Fruit fly (Drosophila melanogaster) whole organism, embryonic: Measurements from ENCODE around the gene CG46311.

Source experiments
- Atf6 ChIP-seq: fragments of 200-800 bp; sonication (Bioruptor generic); IDR thresholded peaks from 2 replicates; pipeline ENCODE4 v1.3.6; 2022; ENCODE audit warnings: missing biosample characterization, missing genetic modification characterization
- B-H2 ChIP-seq: fragments of 200-800 bp; sonication (Bioruptor generic); optimal IDR thresholded peaks from 2 replicates; lab custom pipeline; 2018; ENCODE audit warnings: missing biosample characterization, mild to moderate bottlenecking, missing genetic modification characterization
- BtbVII ChIP-seq: fragments of 200-800 bp; sonication (Bioruptor generic); optimal IDR thresholded peaks from 3 replicates; lab custom pipeline; 2017; ENCODE audit warnings: missing biosample characterization, mild to moderate bottlenecking, missing genetic modification characterization
- CG10543 ChIP-seq: fragments of 200-800 bp; sonication (Bioruptor generic); optimal IDR thresholded peaks from 3 replicates; lab custom pipeline; 2017; ENCODE audit warnings: missing biosample characterization, mild to moderate bottlenecking, missing genetic modification characterization, moderate library complexity
- CG11560 ChIP-seq: fragments of 200-800 bp; sonication (Bioruptor generic); IDR thresholded peaks from 3 replicates; pipeline ENCODE4 v1.3.6; 2022; ENCODE audit warnings: missing biosample characterization, missing genetic modification characterization
- CG11695 ChIP-seq: fragments of 200-800 bp; sonication (Bioruptor generic); IDR thresholded peaks from 3 replicates; pipeline ENCODE4 v1.3.6; 2022; ENCODE audit warnings: missing biosample characterization, missing genetic modification characterization
- CG12071 ChIP-seq: fragments of 200-800 bp; sonication (Bioruptor generic); optimal IDR thresholded peaks from 3 replicates; lab custom pipeline; 2018; ENCODE audit warnings: missing biosample characterization, mild to moderate bottlenecking, missing genetic modification characterization
- CG13624 ChIP-seq: fragments of 200-800 bp; sonication (Bioruptor generic); optimal IDR thresholded peaks from 2 replicates; lab custom pipeline; 2016; ENCODE audit warnings: missing biosample characterization, missing genetic modification characterization
- CG14014 ChIP-seq: fragments of 200-800 bp; sonication (Bioruptor generic); IDR thresholded peaks from 2 replicates; pipeline ENCODE4 v1.3.6; 2022; ENCODE audit warnings: missing biosample characterization, missing genetic modification characterization
- CG14965 ChIP-seq: fragments of 200-800 bp; sonication (Bioruptor generic); optimal IDR thresholded peaks from 2 replicates; lab custom pipeline; 2016; ENCODE audit warnings: missing biosample characterization, missing genetic modification characterization, borderline replicate concordance
- CG15479 ChIP-seq: fragments of 200-800 bp; sonication (Bioruptor generic); optimal IDR thresholded peaks from 3 replicates; lab custom pipeline; 2019; ENCODE audit warnings: missing biosample characterization, mild to moderate bottlenecking, missing genetic modification characterization, moderate library complexity
- CG1603 ChIP-seq: fragments of 200-800 bp; sonication (Bioruptor generic); optimal IDR thresholded peaks from 2 replicates; lab custom pipeline; 2019; ENCODE audit warnings: missing biosample characterization, mild to moderate bottlenecking, missing genetic modification characterization, moderate library complexity
- CG17385 ChIP-seq: fragments of 200-800 bp; sonication (Bioruptor generic); optimal IDR thresholded peaks from 3 replicates; lab custom pipeline; 2018; ENCODE audit warnings: missing biosample characterization, mild to moderate bottlenecking, missing genetic modification characterization
- CG17912 ChIP-seq: fragments of 200-800 bp; sonication (Bioruptor generic); optimal IDR thresholded peaks from 2 replicates; lab custom pipeline; 2018; ENCODE audit warnings: missing biosample characterization, mild to moderate bottlenecking, missing genetic modification characterization
- CG2678 ChIP-seq: fragments of 200-800 bp; sonication (Bioruptor generic); optimal IDR thresholded peaks from 3 replicates; lab custom pipeline; 2019; ENCODE audit warnings: missing biosample characterization, mild to moderate bottlenecking, missing genetic modification characterization, moderate library complexity
- CG31365 ChIP-seq: fragments of 200-800 bp; sonication (Bioruptor generic); optimal IDR thresholded peaks from 2 replicates; lab custom pipeline; 2018; ENCODE audit warnings: missing biosample characterization, mild to moderate bottlenecking, missing genetic modification characterization
- CG4282 ChIP-seq: fragments of 200-800 bp; sonication (Bioruptor generic); optimal IDR thresholded peaks from 2 replicates; lab custom pipeline; 2016; ENCODE audit warnings: missing biosample characterization, missing genetic modification characterization
- CG4360 ChIP-seq: fragments of 200-800 bp; sonication (Bioruptor generic); IDR thresholded peaks from 2 replicates; pipeline ENCODE4 v1.3.6; 2022; ENCODE audit warnings: missing biosample characterization, missing genetic modification characterization
- CG4424 ChIP-seq: fragments of 200-800 bp; sonication (Bioruptor generic); optimal IDR thresholded peaks from 3 replicates; lab custom pipeline; 2016; ENCODE audit warnings: missing biosample characterization, missing genetic modification characterization
- CG4730 ChIP-seq: fragments of 200-800 bp; sonication (Bioruptor generic); IDR thresholded peaks from 2 replicates; pipeline ENCODE4 v1.3.6; 2022; ENCODE audit warnings: missing biosample characterization, missing genetic modification characterization
- CG6175 ChIP-seq: fragments of 200-800 bp; sonication (Bioruptor generic); IDR thresholded peaks from 3 replicates; pipeline ENCODE4 v1.3.6; 2022; ENCODE audit warnings: missing biosample characterization, missing genetic modification characterization
- CG6254 ChIP-seq: fragments of 200-800 bp; sonication (Bioruptor generic); optimal IDR thresholded peaks from 3 replicates; lab custom pipeline; 2017; ENCODE audit warnings: mild to moderate bottlenecking, missing biosample characterization, missing genetic modification reagents, missing genetic modification characterization
- CG6689 ChIP-seq: fragments of 200-800 bp; sonication (Bioruptor generic); IDR thresholded peaks from 2 replicates; pipeline ENCODE4 v1.3.6; 2022; ENCODE audit warnings: missing biosample characterization, missing genetic modification characterization
- Chrac-16 ChIP-seq: fragments of 200-800 bp; sonication (Bioruptor generic); optimal IDR thresholded peaks from 3 replicates; lab custom pipeline; 2016; ENCODE audit warnings: missing biosample characterization, missing genetic modification characterization
- Dad ChIP-seq: fragments of 200-800 bp; sonication (Bioruptor generic); optimal IDR thresholded peaks from 3 replicates; lab custom pipeline; 2016; ENCODE audit warnings: missing biosample characterization, missing genetic modification characterization
- Dfd ChIP-seq, 2 experiments: fragments of >200 bp; optimal IDR thresholded peaks; 2 replicates each; lab custom pipeline; 2017; ENCODE audit warnings: missing biosample characterization in 2 of 2, missing genetic modification characterization in 2 of 2
- Dip3 ChIP-seq: fragments of 200-800 bp; sonication (Bioruptor generic); optimal IDR thresholded peaks from 3 replicates; lab custom pipeline; 2016; ENCODE audit warnings: missing biosample characterization, missing genetic modification characterization
- Hr3 ChIP-seq: fragments of 200-800 bp; sonication (Bioruptor generic); optimal IDR thresholded peaks from 3 replicates; lab custom pipeline; 2016; ENCODE audit warnings: missing biosample characterization, missing genetic modification characterization
- MBD-R2 ChIP-seq: fragments of 200-800 bp; sonication (Bioruptor generic); IDR thresholded peaks from 2 replicates; pipeline ENCODE4 v1.3.6; 2022; ENCODE audit warnings: missing biosample characterization, missing genetic modification characterization
- Nf-YB ChIP-seq: fragments of 200-800 bp; sonication (Bioruptor generic); optimal IDR thresholded peaks from 3 replicates; lab custom pipeline; 2019; ENCODE audit warnings: missing biosample characterization, mild to moderate bottlenecking, missing genetic modification characterization, moderate library complexity
- Trl ChIP-seq, 3 experiments: fragments of >200 bp in 2 of 3; fragments of 200-800 bp in 1 of 3; sonication (Bioruptor generic) in 1 of 3; optimal IDR thresholded peaks; 2 replicates in 1 of 3; 3 replicates in 2 of 3; lab custom pipeline; 2016 to 2017; ENCODE audit warnings: missing biosample characterization in 1 of 3, missing genetic modification characterization in 1 of 3
- Vsx1 ChIP-seq: fragments of 200-800 bp; sonication (Bioruptor generic); optimal IDR thresholded peaks from 2 replicates; lab custom pipeline; 2017; ENCODE audit warnings: missing biosample characterization, mild to moderate bottlenecking, missing genetic modification characterization, missing genetic modification reagents
- ab ChIP-seq: fragments of 200-800 bp; sonication (Bioruptor generic); optimal IDR thresholded peaks from 2 replicates; lab custom pipeline; 2016; ENCODE audit warnings: missing biosample characterization, missing genetic modification characterization
- cato ChIP-seq: fragments of 200-800 bp; sonication (Bioruptor generic); optimal IDR thresholded peaks from 2 replicates; lab custom pipeline; 2016; ENCODE audit warnings: missing biosample characterization, missing genetic modification characterization, borderline replicate concordance
- chinmo ChIP-seq: fragments of 200-800 bp; sonication (Bioruptor generic); IDR thresholded peaks from 4 replicates; pipeline ENCODE4 v1.3.6; 2022; ENCODE audit warnings: missing biosample characterization, missing genetic modification characterization; ENCODE audit not compliant: partially characterized antibody
- ci ChIP-seq: fragments of 200-800 bp; sonication (Bioruptor generic); IDR thresholded peaks from 3 replicates; pipeline ENCODE4 v1.3.6; 2022; ENCODE audit warnings: missing biosample characterization, missing genetic modification characterization
- crol ChIP-seq: fragments of 200-800 bp; sonication (Bioruptor generic); IDR thresholded peaks from 2 replicates; pipeline ENCODE4 v1.3.6; 2022; ENCODE audit warnings: missing biosample characterization, missing genetic modification characterization
- dmrt11E ChIP-seq: fragments of 200-800 bp; sonication (Bioruptor generic); optimal IDR thresholded peaks from 3 replicates; lab custom pipeline; 2018; ENCODE audit warnings: missing biosample characterization, mild to moderate bottlenecking, missing genetic modification characterization, moderate library complexity
- hb ChIP-seq: fragments of 200-800 bp; sonication (Bioruptor generic); IDR thresholded peaks from 3 replicates; pipeline ENCODE4 v1.3.6; 2022; ENCODE audit warnings: missing biosample characterization, missing genetic modification characterization; ENCODE audit not compliant: partially characterized antibody
- kni ChIP-seq: fragments of 200-800 bp; sonication (Bioruptor generic); optimal IDR thresholded peaks from 3 replicates; lab custom pipeline; 2017; ENCODE audit warnings: mild to moderate bottlenecking, missing biosample characterization, missing genetic modification reagents, missing genetic modification characterization
- nerfin-1 ChIP-seq: fragments of 200-800 bp; sonication (Bioruptor generic); optimal IDR thresholded peaks from 3 replicates; lab custom pipeline; 2019; ENCODE audit warnings: missing biosample characterization, mild to moderate bottlenecking, missing genetic modification characterization, moderate library complexity
- salm ChIP-seq: fragments of 200-800 bp; sonication (Bioruptor generic); optimal IDR thresholded peaks from 2 replicates; lab custom pipeline; 2018; ENCODE audit warnings: missing biosample characterization, mild to moderate bottlenecking, missing genetic modification characterization
- sob ChIP-seq: fragments of 200-800 bp; sonication (Bioruptor generic); IDR thresholded peaks from 2 replicates; pipeline ENCODE4 v1.3.6; 2022; ENCODE audit warnings: missing biosample characterization, missing genetic modification characterization
- sqz ChIP-seq: fragments of 200-800 bp; sonication (Bioruptor generic); optimal IDR thresholded peaks from 3 replicates; lab custom pipeline; 2018; ENCODE audit warnings: missing biosample characterization, mild to moderate bottlenecking, missing genetic modification characterization
- sr ChIP-seq: fragments of 200-800 bp; sonication (Bioruptor generic); IDR thresholded peaks from 3 replicates; pipeline ENCODE4 v1.3.6; 2022; ENCODE audit warnings: missing biosample characterization, missing genetic modification characterization
- tup ChIP-seq: fragments of 200-800 bp; sonication (Bioruptor generic); optimal IDR thresholded peaks from 2 replicates; lab custom pipeline; 2016; ENCODE audit warnings: missing biosample characterization, mild to moderate bottlenecking, missing genetic modification characterization, moderate library complexity
- usp ChIP-seq: fragments of >200 bp; optimal IDR thresholded peaks from 2 replicates; lab custom pipeline; 2017; ENCODE audit warnings: missing biosample characterization, missing genetic modification characterization
- vvl ChIP-seq: fragments of 200-800 bp; sonication (Bioruptor generic); IDR thresholded peaks from 2 replicates; pipeline ENCODE4 v1.3.6; 2022; ENCODE audit warnings: missing biosample characterization, missing genetic modification characterization
- z ChIP-seq: fragments of 200-800 bp; sonication (Bioruptor generic); IDR thresholded peaks from 3 replicates; pipeline ENCODE4 v1.3.6; 2022; ENCODE audit warnings: missing biosample characterization, missing genetic modification characterization
- zen ChIP-seq: fragments of 200-800 bp; sonication (Bioruptor generic); optimal IDR thresholded peaks from 3 replicates; lab custom pipeline; 2018; ENCODE audit warnings: missing biosample characterization, mild to moderate bottlenecking, missing genetic modification characterization, moderate library complexity

Gene CG46311

DNA sequence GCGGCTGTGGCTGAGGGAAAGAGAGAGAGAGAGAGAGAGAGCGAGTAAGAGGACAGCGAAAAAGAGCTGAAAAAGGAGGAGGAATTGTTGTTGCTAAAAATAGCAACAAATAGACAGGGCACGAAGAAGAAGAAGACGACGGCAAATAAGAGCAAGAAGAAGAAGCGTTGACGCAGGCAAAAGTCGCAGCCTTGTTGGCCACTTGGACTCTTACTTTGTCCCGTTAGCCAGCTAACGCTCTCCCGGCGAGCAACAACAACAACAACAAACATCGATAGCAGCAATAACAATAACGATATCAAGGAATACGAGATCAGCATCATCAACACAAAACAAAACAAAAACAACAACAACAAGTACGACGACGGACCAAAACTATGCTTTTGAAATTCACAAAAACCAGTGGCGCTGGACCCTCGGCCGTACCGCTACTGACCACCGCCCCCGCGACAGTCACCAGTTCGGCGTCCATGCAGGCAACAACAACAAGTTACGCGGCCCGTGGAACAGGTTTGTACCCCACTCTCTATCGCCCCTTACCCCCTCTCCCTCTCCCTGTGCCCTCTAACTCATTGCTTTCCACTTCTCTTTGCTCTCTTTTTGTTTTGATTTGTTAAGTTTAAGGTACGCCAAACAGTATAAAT lies 61.6 kb downstream of the CG46311 start:
- TF ChIP-seq Dad (GFP tag; lab: Kevin White, UChicago) (no peak), cato (GFP tag; lab: Kevin White, UChicago) (no peak), dmrt11E (tag; lab: Kevin White, UChicago) (no peak), CG6689 (GFP tag; lab: Robert Waterston, UW) (no peak), CG10543 (GFP tag; lab: Kevin White, UChicago) (peak; percentile 5), CG1603 (no peak), sqz (GFP tag; lab: Kevin White, UChicago) (peak; percentile 16), ci (GFP tag; lab: Robert Waterston, UW) (0 out of 3 replicates have a peak, but pooled peaks have one; percentile 11), sr (GFP tag; lab: Robert Waterston, UW) (0 out of 3 replicates have a peak, but pooled peaks have one; percentile 8), Nf-YB (GFP tag; lab: Kevin White, UChicago) (no peak), B-H2 (GFP tag; lab: Kevin White, UChicago) (peak; percentile 2), MBD-R2 (GFP tag; lab: Robert Waterston, UW) (no peak), CG4282 (GFP tag; lab: Kevin White, UChicago) (no peak), BtbVII (no peak), sob (no peak), CG6175 (GFP tag; lab: Robert Waterston, UW) (no peak), CG17385 (GFP tag; lab: Kevin White, UChicago) (peak; percentile 92), Vsx1 (GFP tag; lab: Kevin White, UChicago) (no peak), CG13624 (GFP tag; lab: Kevin White, UChicago) (no peak), Atf6 (GFP tag; lab: Robert Waterston, UW) (0 out of 2 replicates have a peak, but pooled peaks have one; percentile 13), CG12071 (no peak), Trl (optimal IDR thresholded peaks at IDR 0.05; lab: Kevin White, UChicago) (peak; percentile 30 to 79), Trl (GFP tag; optimal IDR thresholded peaks at IDR 0.05; lab: Kevin White, UChicago) (no peak), CG2678 (no peak), CG14965 (no peak), tup (GFP tag; lab: Kevin White, UChicago) (no peak), kni (GFP tag; lab: Kevin White, UChicago) (peak; percentile 29), usp (GFP tag; lab: Kevin White, UChicago) (no peak), CG11695 (GFP tag; lab: Robert Waterston, UW) (no peak), Hr3 (GFP tag; lab: Kevin White, UChicago) (no peak), chinmo (GFP tag; lab: Robert Waterston, UW) (0 out of 4 replicates have a peak, but pooled peaks have one; percentile 55), CG4360 (GFP tag; lab: Robert Waterston, UW) (peak; percentile 84), CG15479 (GFP tag; lab: Kevin White, UChicago) (no peak), ab (GFP tag; lab: Kevin White, UChicago) (no peak), CG4730 (no peak), CG31365 (tag; lab: Kevin White, UChicago) (no peak), CG4424 (GFP tag; lab: Kevin White, UChicago) (no peak), crol (GFP tag; lab: Robert Waterston, UW) (peak; percentile 96), Dip3 (GFP tag; lab: Kevin White, UChicago) (no peak), Chrac-16 (GFP tag; lab: Kevin White, UChicago) (no peak), CG17912 (no peak), hb (GFP tag; lab: Robert Waterston, UW) (no peak), z (GFP tag; lab: Robert Waterston, UW) (no peak), vvl (GFP tag; lab: Robert Waterston, UW) (no peak), CG11560 (no peak), CG6254 (GFP tag; lab: Kevin White, UChicago) (no peak), salm (tag; lab: Kevin White, UChicago) (no peak), nerfin-1 (no peak), zen (no peak), CG14014 (GFP tag; lab: Robert Waterston, UW) (no peak), Dfd (GFP tag; optimal IDR thresholded peaks at IDR 0.05; lab: Kevin White, UChicago) (no peak)
